Fruit fly (Drosophila melanogaster): ENCODE measurements around the gene CG9175.

The CG9175 gene

DNA sequence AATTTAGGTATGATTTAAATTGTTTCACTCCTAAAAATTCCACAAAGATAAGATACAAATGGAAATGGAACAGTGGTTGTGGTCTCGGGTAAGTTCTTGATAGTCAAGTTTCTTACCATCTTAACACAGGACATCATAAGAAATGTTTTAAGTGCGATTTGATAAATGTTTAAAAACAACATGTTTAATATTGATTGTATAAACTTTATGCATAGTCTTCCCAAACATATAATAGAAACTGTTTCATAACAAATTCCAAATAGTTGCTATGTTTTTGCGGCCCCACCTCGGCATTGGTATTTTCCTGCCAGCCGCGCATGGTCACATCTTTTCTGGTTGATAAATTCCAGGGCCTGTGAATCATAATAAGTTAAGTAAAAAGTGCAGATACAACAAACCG, 26.0 kb upstream of the CG9175 start, which contains the start of gene Arpc4 (continued):
- no peak for TF ChIP-seq CG11504 (tag; optimal IDR thresholded peaks at IDR 0.05)
- TF ChIP-seq CG12942 (GFP tag; optimal IDR thresholded peaks at IDR 0.05): peak; percentile 37
- no peak for TF ChIP-seq Lim3 (GFP tag; IDR thresholded peaks at IDR 0.05)
- TF ChIP-seq CG11398 (GFP tag; optimal IDR thresholded peaks at IDR 0.05): peak; percentile 7
- peak; percentile 3 for TF ChIP-seq CG30431 (GFP tag; optimal IDR thresholded peaks at IDR 0.05)
- no peak for TF ChIP-seq eyg (GFP tag; optimal IDR thresholded peaks at IDR 0.05)
- no peak for TF ChIP-seq CG11085 (GFP tag; IDR thresholded peaks at IDR 0.05)
- no peak for TF ChIP-seq z (GFP tag; IDR thresholded peaks at IDR 0.05)
- TF ChIP-seq CG8359 (GFP tag; optimal IDR thresholded peaks at IDR 0.05; ENCODE audit: borderline replicate concordance): no peak
- TF ChIP-seq CG16779 (GFP tag; IDR thresholded peaks at IDR 0.05): no peak
- TF ChIP-seq mam (GFP tag; optimal IDR thresholded peaks at IDR 0.05): peak; percentile 62
- peak; percentile 25 for TF ChIP-seq crc (GFP tag; optimal IDR thresholded peaks at IDR 0.05)
- TF ChIP-seq az2 (GFP tag; optimal IDR thresholded peaks at IDR 0.05): peak; percentile 67
- no peak for TF ChIP-seq inv (GFP tag; IDR thresholded peaks at IDR 0.05; ENCODE audit: partially characterized antibody)
- TF ChIP-seq Rx (GFP tag; IDR thresholded peaks at IDR 0.05): 0 out of 2 replicates have a peak, but pooled peaks have one; percentile 30
- TF ChIP-seq CG1233 (GFP tag; optimal IDR thresholded peaks at IDR 0.05): peak; percentile 13
- no peak for TF ChIP-seq CG18476 (GFP tag; optimal IDR thresholded peaks at IDR 0.05)
- no peak for TF ChIP-seq Side (GFP tag; optimal IDR thresholded peaks at IDR 0.05)
- TF ChIP-seq Bteb2 (GFP tag; optimal IDR thresholded peaks at IDR 0.05): peak; percentile 13
- peak; percentile 69 for TF ChIP-seq CG15514 (GFP tag; optimal IDR thresholded peaks at IDR 0.05)
- no peak for TF ChIP-seq sc (optimal IDR thresholded peaks at IDR 0.05)
- no peak for TF ChIP-seq sc (GFP tag; optimal IDR thresholded peaks at IDR 0.05)
- no peak for TF ChIP-seq CG10431 (GFP tag; optimal IDR thresholded peaks at IDR 0.05)
- peak; percentile 82 for TF ChIP-seq row (GFP tag; IDR thresholded peaks at IDR 0.05)
- TF ChIP-seq gem (tag; optimal IDR thresholded peaks at IDR 0.05): peak; percentile 76
- no peak for TF ChIP-seq HmgD (GFP tag; optimal IDR thresholded peaks at IDR 0.05)
- TF ChIP-seq hkb (optimal IDR thresholded peaks at IDR 0.05): no peak
- no peak for TF ChIP-seq hkb (GFP tag; IDR thresholded peaks at IDR 0.05)
- no peak for TF ChIP-seq hb (GFP tag; IDR thresholded peaks at IDR 0.05; ENCODE audit: partially characterized antibody)
- no peak for TF ChIP-seq zen (tag; optimal IDR thresholded peaks at IDR 0.05)
- peak; percentile 34 for TF ChIP-seq Antp (GFP tag; optimal IDR thresholded peaks at IDR 0.05)
- peak; percentile 75 for TF ChIP-seq CG12391 (tag; optimal IDR thresholded peaks at IDR 0.05)
- no peak for TF ChIP-seq fru (optimal IDR thresholded peaks at IDR 0.05)
- peak; percentile 28; the same call in 1 of the 2 replicates for TF ChIP-seq stc (GFP tag; IDR thresholded peaks at IDR 0.05)
- peak; percentile 25 for TF ChIP-seq CG18619 (GFP tag; optimal IDR thresholded peaks at IDR 0.05)
- peak; percentile 13 for TF ChIP-seq CG9876 (GFP tag; optimal IDR thresholded peaks at IDR 0.05)
- peak; percentile 38 for TF ChIP-seq pnt (GFP tag; optimal IDR thresholded peaks at IDR 0.05)
- no peak for TF ChIP-seq CG6683 (GFP tag; optimal IDR thresholded peaks at IDR 0.05)
- no peak for TF ChIP-seq wek (GFP tag; optimal IDR thresholded peaks at IDR 0.05)
- peak; percentile 22 for TF ChIP-seq CG15696 (tag; optimal IDR thresholded peaks at IDR 0.05)
- TF ChIP-seq Vsx1 (GFP tag; optimal IDR thresholded peaks at IDR 0.05): no peak
- no peak for TF ChIP-seq CG2129 (GFP tag; IDR thresholded peaks at IDR 0.05; ENCODE audit: partially characterized antibody)
- peak; percentile 64 for TF ChIP-seq H2.0 (GFP tag; IDR thresholded peaks at IDR 0.05)
- peak; percentile 39 for TF ChIP-seq CG9609 (GFP tag; optimal IDR thresholded peaks at IDR 0.05)
- TF ChIP-seq h (optimal IDR thresholded peaks at IDR 0.05): no peak
- TF ChIP-seq tx (GFP tag; optimal IDR thresholded peaks at IDR 0.05): peak; percentile 42
- TF ChIP-seq CG12104 (GFP tag; optimal IDR thresholded peaks at IDR 0.05): peak; percentile 22
- TF ChIP-seq CG12744 (GFP tag; optimal IDR thresholded peaks at IDR 0.05): peak; percentile 2
- TF ChIP-seq Hr78 (GFP tag; optimal IDR thresholded peaks at IDR 0.05): no peak
- no peak for TF ChIP-seq gcm (GFP tag; optimal IDR thresholded peaks at IDR 0.05)
- TF ChIP-seq CG4360 (GFP tag; IDR thresholded peaks at IDR 0.05): no peak
- no peak for TF ChIP-seq Nf-YB (GFP tag; optimal IDR thresholded peaks at IDR 0.05)
- peak; percentile 23 for TF ChIP-seq Chrac-16 (GFP tag; optimal IDR thresholded peaks at IDR 0.05)
